Fruit fly (Drosophila melanogaster) Kc167 (cell line): ENCODE results near the gene spok.

Experiments used
- Myc ChIP-seq: fragments of >200 bp; optimal IDR thresholded peaks from 2 replicates; lab custom pipeline; 2017; ENCODE audit warnings: missing external identifiers
- Sin3A ChIP-seq: fragments of >200 bp; optimal IDR thresholded peaks from 2 replicates; lab custom pipeline; 2018; ENCODE audit warnings: missing external identifiers
- h ChIP-seq: fragments of >200 bp; optimal IDR thresholded peaks from 3 replicates; lab custom pipeline; 2018; ENCODE audit warnings: missing external identifiers
- insv ChIP-seq: fragments of >200 bp; optimal IDR thresholded peaks from 3 replicates; lab custom pipeline; 2018; ENCODE audit warnings: missing external identifiers
- psq ChIP-seq: fragments of >200 bp; optimal IDR thresholded peaks from 2 replicates; lab custom pipeline; 2017; ENCODE audit warnings: missing external identifiers
- ttk ChIP-seq: sonication (Bioruptor generic); optimal IDR thresholded peaks from 2 replicates; lab custom pipeline; 2017; ENCODE audit warnings: missing external identifiers

The spok gene

DNA sequence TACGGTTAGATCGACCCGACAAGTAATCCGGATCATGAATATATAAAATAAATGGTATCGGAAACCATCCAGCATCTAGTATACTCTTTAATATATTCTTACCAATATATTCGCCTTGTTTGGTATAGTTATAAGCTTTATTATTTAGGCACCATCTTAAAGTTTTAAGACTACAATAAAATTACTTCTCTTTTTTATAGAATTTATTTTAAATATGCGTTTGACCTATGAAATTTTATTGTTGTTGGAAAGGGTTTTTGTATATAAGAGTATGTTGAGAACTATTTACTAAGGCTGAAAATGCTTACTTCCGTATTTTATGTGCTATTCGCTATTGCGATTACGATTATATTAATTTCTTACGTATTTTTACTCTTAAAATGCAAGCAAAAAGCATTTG is at the start of gene spok:
TSS of gene spok (plus strand) at position 301 of the 400 bp plus-strand sequence.
- TF ChIP-seq Sin3A (lab: Kevin White, UChicago) = no peak
- TF ChIP-seq Myc (lab: Kevin White, UChicago) = no peak
- no peak for TF ChIP-seq insv
- TF ChIP-seq ttk (lab: Kevin White, UChicago) = no peak
- TF ChIP-seq h (lab: Kevin White, UChicago) = no peak
- TF ChIP-seq psq (lab: Kevin White, UChicago) = no peak

dm6 chr3R:3374105-3374504 is 51.5 kb downstream of the spok start:
- TF ChIP-seq insv (no peak), Sin3A (lab: Kevin White, UChicago) (no peak)
